Fruit fly (Drosophila melanogaster) whole organism, prepupa: ENCODE data around the gene Dlip2.

Source experiments
- Blimp-1 ChIP-seq: fragments of 200-800 bp; sonication (Bioruptor generic); optimal IDR thresholded peaks from 3 replicates; lab custom pipeline; 2017; ENCODE audit warnings: missing biosample characterization, missing genetic modification characterization, mild to moderate bottlenecking, moderate library complexity, missing genetic modification reagents
- CG10631 ChIP-seq: fragments of 200-800 bp; sonication (Bioruptor generic); optimal IDR thresholded peaks from 2 replicates; lab custom pipeline; 2016; ENCODE audit warnings: missing biosample characterization, missing genetic modification characterization
- CG10669 ChIP-seq: fragments of 200-800 bp; sonication (Bioruptor generic); optimal IDR thresholded peaks from 3 replicates; lab custom pipeline; 2018; ENCODE audit warnings: missing biosample characterization, mild to moderate bottlenecking, missing genetic modification characterization, moderate library complexity
- CG11762 ChIP-seq: fragments of 200-800 bp; sonication (Bioruptor generic); optimal IDR thresholded peaks from 3 replicates; lab custom pipeline; 2016; ENCODE audit warnings: missing biosample characterization, missing genetic modification characterization; ENCODE audit not compliant: insufficient read depth
- CG15336 ChIP-seq: fragments of 200-800 bp; sonication (Bioruptor generic); IDR thresholded peaks from 2 replicates; pipeline ENCODE4 v1.3.6; 2022; ENCODE audit warnings: missing biosample characterization, missing genetic modification characterization
- CG1621 ChIP-seq: fragments of 200-800 bp; sonication (Bioruptor generic); optimal IDR thresholded peaks from 3 replicates; lab custom pipeline; 2018; ENCODE audit warnings: missing biosample characterization, mild to moderate bottlenecking, missing genetic modification characterization
- CG16779 ChIP-seq: fragments of 200-800 bp; sonication (Bioruptor generic); optimal IDR thresholded peaks from 3 replicates; lab custom pipeline; 2017; ENCODE audit warnings: missing biosample characterization, mild to moderate bottlenecking, missing genetic modification characterization
- CG31627 ChIP-seq: fragments of 200-800 bp; sonication (Bioruptor generic); optimal IDR thresholded peaks from 3 replicates; lab custom pipeline; 2016; ENCODE audit warnings: missing biosample characterization, missing genetic modification characterization
- CG32006 ChIP-seq: fragments of 200-800 bp; sonication (Bioruptor generic); optimal IDR thresholded peaks from 3 replicates; lab custom pipeline; 2017; ENCODE audit warnings: missing biosample characterization, mild to moderate bottlenecking, missing genetic modification characterization
- CG34406 ChIP-seq: fragments of 200-800 bp; sonication (Bioruptor generic); optimal IDR thresholded peaks from 3 replicates; lab custom pipeline; 2016; ENCODE audit warnings: missing biosample characterization, missing genetic modification characterization
- CG4318 ChIP-seq: fragments of 200-800 bp; sonication (Bioruptor generic); optimal IDR thresholded peaks from 3 replicates; lab custom pipeline; 2017; ENCODE audit warnings: missing biosample characterization, mild to moderate bottlenecking, missing genetic modification characterization
- CG6276 ChIP-seq: fragments of 200-800 bp; sonication (Bioruptor generic); optimal IDR thresholded peaks from 2 replicates; lab custom pipeline; 2017; ENCODE audit warnings: missing biosample characterization, mild to moderate bottlenecking, missing genetic modification characterization
- CG6792 ChIP-seq: fragments of 200-800 bp; sonication (Bioruptor generic); optimal IDR thresholded peaks from 3 replicates; lab custom pipeline; 2016; ENCODE audit warnings: missing biosample characterization, missing genetic modification characterization
- CG6808 ChIP-seq: fragments of 200-800 bp; sonication (Bioruptor generic); optimal IDR thresholded peaks from 3 replicates; lab custom pipeline; 2017; ENCODE audit warnings: missing biosample characterization, missing genetic modification characterization, mild to moderate bottlenecking, moderate library complexity, missing genetic modification reagents
- CG6854 ChIP-seq: fragments of 200-800 bp; sonication (Bioruptor generic); optimal IDR thresholded peaks from 2 replicates; lab custom pipeline; 2017; ENCODE audit warnings: missing biosample characterization, mild to moderate bottlenecking, missing genetic modification characterization
- CG7368 ChIP-seq: fragments of 200-800 bp; sonication (Bioruptor generic); optimal IDR thresholded peaks from 3 replicates; lab custom pipeline; 2016; ENCODE audit warnings: missing biosample characterization, missing genetic modification characterization
- CG8319 ChIP-seq: fragments of 200-800 bp; sonication (Bioruptor generic); optimal IDR thresholded peaks from 3 replicates; lab custom pipeline; 2016; ENCODE audit warnings: missing biosample characterization, missing genetic modification characterization
- CG8632 ChIP-seq: fragments of 200-800 bp; sonication (Bioruptor generic); optimal IDR thresholded peaks from 3 replicates; lab custom pipeline; 2016; ENCODE audit warnings: missing biosample characterization, missing genetic modification characterization
- CG9139 ChIP-seq: fragments of 200-800 bp; sonication (Bioruptor generic); optimal IDR thresholded peaks from 3 replicates; lab custom pipeline; 2017; ENCODE audit warnings: missing biosample characterization, mild to moderate bottlenecking, missing genetic modification characterization
- Eip75B ChIP-seq: fragments of 200-800 bp; sonication (Bioruptor generic); optimal IDR thresholded peaks from 3 replicates; lab custom pipeline; 2016; ENCODE audit warnings: missing biosample characterization, missing genetic modification characterization
- Eip78C ChIP-seq: fragments of 200-800 bp; sonication (Bioruptor generic); peaks from one replicate; lab custom pipeline; 2016; ENCODE audit warnings: missing biosample characterization, missing genetic modification characterization
- Eip93F ChIP-seq: fragments of 200-800 bp; sonication (Bioruptor generic); optimal IDR thresholded peaks from 2 replicates; lab custom pipeline; 2016; ENCODE audit warnings: missing biosample characterization, mild to moderate bottlenecking, missing genetic modification characterization
- Ets96B ChIP-seq: fragments of 200-800 bp; optimal IDR thresholded peaks from 2 replicates; lab custom pipeline; 2019; ENCODE audit warnings: missing biosample characterization, mild to moderate bottlenecking, missing genetic modification characterization, moderate library complexity
- Gug ChIP-seq: fragments of 200-800 bp; sonication (Bioruptor generic); IDR thresholded peaks from 2 replicates; pipeline ENCODE4 v1.3.6; 2022; ENCODE audit warnings: missing biosample characterization, missing genetic modification characterization
- Hr38 ChIP-seq: sonication (Bioruptor generic); optimal IDR thresholded peaks from 2 replicates; lab custom pipeline; 2016; ENCODE audit warnings: missing biosample characterization, missing genetic modification characterization
- Hr4 ChIP-seq: fragments of 200-800 bp; sonication (Bioruptor generic); optimal IDR thresholded peaks from 3 replicates; lab custom pipeline; 2016; ENCODE audit warnings: missing biosample characterization, missing genetic modification characterization
- Lpt ChIP-seq: fragments of 200-800 bp; sonication (Bioruptor generic); optimal IDR thresholded peaks from 3 replicates; lab custom pipeline; 2016; ENCODE audit warnings: missing biosample characterization, missing genetic modification characterization
- Met ChIP-seq: fragments of 200-800 bp; sonication (Bioruptor generic); optimal IDR thresholded peaks from 3 replicates; lab custom pipeline; 2016; ENCODE audit warnings: missing biosample characterization, missing genetic modification characterization
- OdsH ChIP-seq: fragments of 200-800 bp; sonication (Bioruptor generic); optimal IDR thresholded peaks from 3 replicates; lab custom pipeline; 2016; ENCODE audit warnings: missing biosample characterization, missing genetic modification characterization
- Sox102F ChIP-seq: fragments of 200-800 bp; sonication (Bioruptor generic); optimal IDR thresholded peaks from 2 replicates; lab custom pipeline; 2016; ENCODE audit warnings: missing biosample characterization, mild to moderate bottlenecking, missing genetic modification characterization
- Sox14 ChIP-seq: fragments of 200-800 bp; sonication (Bioruptor generic); optimal IDR thresholded peaks from 3 replicates; lab custom pipeline; 2016; ENCODE audit warnings: missing biosample characterization, missing genetic modification characterization
- achi ChIP-seq: fragments of 200-800 bp; sonication (Bioruptor generic); optimal IDR thresholded peaks from 3 replicates; lab custom pipeline; 2016; ENCODE audit warnings: missing biosample characterization, missing genetic modification characterization
- cyc ChIP-seq: fragments of 200-800 bp; sonication (Bioruptor generic); optimal IDR thresholded peaks from 3 replicates; lab custom pipeline; 2016; ENCODE audit warnings: missing biosample characterization, missing genetic modification characterization
- dac ChIP-seq: fragments of 200-800 bp; sonication (Bioruptor generic); optimal IDR thresholded peaks from 2 replicates; lab custom pipeline; 2017; ENCODE audit warnings: missing biosample characterization, mild to moderate bottlenecking, missing genetic modification characterization
- eg ChIP-seq: fragments of 200-800 bp; sonication (Bioruptor generic); IDR thresholded peaks from 3 replicates; pipeline ENCODE4 v1.3.6; 2022; ENCODE audit warnings: missing biosample characterization, missing genetic modification characterization
- esn ChIP-seq: fragments of 200-800 bp; sonication (Bioruptor generic); optimal IDR thresholded peaks from 2 replicates; lab custom pipeline; 2016; ENCODE audit warnings: missing biosample characterization, mild to moderate bottlenecking, missing genetic modification characterization, moderate library complexity
- fd85E ChIP-seq: fragments of 200-800 bp; sonication (Bioruptor generic); optimal IDR thresholded peaks from 3 replicates; lab custom pipeline; 2016; ENCODE audit warnings: missing biosample characterization, missing genetic modification characterization
- fkh ChIP-seq: fragments of 200-800 bp; sonication (Bioruptor generic); optimal IDR thresholded peaks from 3 replicates; lab custom pipeline; 2017; ENCODE audit warnings: missing biosample characterization, mild to moderate bottlenecking, missing genetic modification characterization, moderate library complexity
- lz ChIP-seq: fragments of 200-800 bp; sonication (Bioruptor generic); optimal IDR thresholded peaks from 3 replicates; lab custom pipeline; 2016; ENCODE audit warnings: missing biosample characterization, missing genetic modification characterization
- net ChIP-seq: fragments of 200-800 bp; sonication (Bioruptor generic); optimal IDR thresholded peaks from 3 replicates; lab custom pipeline; 2016; ENCODE audit warnings: missing biosample characterization, missing genetic modification characterization
- salr ChIP-seq, 2 experiments: fragments of 200-800 bp; sonication (Bioruptor generic); optimal IDR thresholded peaks; 3 replicates each; lab custom pipeline; 2016 to 2018; ENCODE audit warnings: missing biosample characterization in 2 of 2, missing genetic modification characterization in 2 of 2, mild to moderate bottlenecking in 1 of 2
- svp ChIP-seq: fragments of 200-800 bp; sonication (Bioruptor generic); peaks from one replicate; lab custom pipeline; 2016; ENCODE audit warnings: missing biosample characterization, missing genetic modification characterization
- topi ChIP-seq: fragments of 200-800 bp; sonication (Bioruptor generic); optimal IDR thresholded peaks from 3 replicates; lab custom pipeline; 2016; ENCODE audit warnings: missing biosample characterization, missing genetic modification characterization
- vri ChIP-seq: fragments of 200-800 bp; sonication (Bioruptor generic); optimal IDR thresholded peaks from 3 replicates; lab custom pipeline; 2016; ENCODE audit warnings: missing biosample characterization, mild to moderate bottlenecking, missing genetic modification characterization

Gene Dlip2

dm6 chr3R:4654557-4655273 is 9.3 kb upstream of the Dlip2 start, which contains the start of gene spartin:
spartin (plus strand) TSS chr3R:4654800.
- TF ChIP-seq OdsH (GFP tag; lab: Kevin White, UChicago) (no peak), CG32006 (GFP tag; lab: Kevin White, UChicago) (no peak), lz (peak; percentile 34), cyc (GFP tag; lab: Kevin White, UChicago) (peak; percentile 4), esn (peak; percentile 53), net (GFP tag; lab: Kevin White, UChicago) (peak; percentile 43), Sox14 (GFP tag; lab: Kevin White, UChicago) (peak; percentile 62), achi (GFP tag; lab: Kevin White, UChicago) (peak; percentile 25), CG6854 (GFP tag; lab: Kevin White, UChicago) (no peak), Eip78C (peak; percentile 76), Met (GFP tag; lab: Kevin White, UChicago) (peak; percentile 47), Hr4 (GFP tag; lab: Kevin White, UChicago) (peak; percentile 54), Eip75B (peak; percentile 20), Blimp-1 (GFP tag; lab: Kevin White, UChicago) (peak; percentile 12), Eip93F (GFP tag; lab: Kevin White, UChicago) (peak; percentile 13), dac (GFP tag; lab: Kevin White, UChicago) (peak; percentile 6), CG31627 (GFP tag; lab: Kevin White, UChicago) (peak; percentile 47), CG6792 (peak; percentile 8), CG16779 (tag; lab: Kevin White, UChicago) (no peak), CG6808 (peak; percentile 19)

- TF ChIP-seq CG6808: no peak
- TF ChIP-seq esn: no peak
- TF ChIP-seq CG15336 (GFP tag; lab: Robert Waterston, UW): peak; percentile 10; the same call in 1 of the 2 replicates
- peak; percentile 20 for TF ChIP-seq CG1621 (tag; lab: Kevin White, UChicago)
- TF ChIP-seq vri (GFP tag; lab: Kevin White, UChicago): peak; percentile 73
Observed at dm6 chr3R:4649880-4650493, 4.5 kb upstream of the Dlip2 start.

dm6 chr3R:4649126-4649811 is 3.8 kb upstream of the Dlip2 start, which contains the start of gene Karybeta3:
Karybeta3 (plus strand) TSS chr3R:4649176.
- TF ChIP-seq Sox102F (GFP tag; lab: Kevin White, UChicago): peak; percentile 75
- peak; percentile 78 for TF ChIP-seq Met (GFP tag; lab: Kevin White, UChicago)
- TF ChIP-seq CG10669: no peak
- TF ChIP-seq CG9139: no peak
- no peak for TF ChIP-seq fkh
- peak; percentile 84 for TF ChIP-seq eg
- TF ChIP-seq salr (GFP tag; optimal IDR thresholded peaks at IDR 0.05; lab: Kevin White, UChicago): peak in 1 of 2 experiments; percentile 60
- peak; percentile 36 for TF ChIP-seq Ets96B (tag; lab: Kevin White, UChicago)
- peak; percentile 79 for TF ChIP-seq CG8319
- peak; percentile 36 for TF ChIP-seq Hr38 (GFP tag; lab: Kevin White, UChicago)
- TF ChIP-seq Eip75B: peak; percentile 76
- TF ChIP-seq topi (GFP tag; lab: Kevin White, UChicago): peak; percentile 79
- no peak for TF ChIP-seq fd85E (GFP tag; lab: Kevin White, UChicago)
- peak; percentile 64 for TF ChIP-seq CG6808
- TF ChIP-seq net (GFP tag; lab: Kevin White, UChicago): peak; percentile 81
- peak; percentile 74 for TF ChIP-seq CG8632 (GFP tag; lab: Kevin White, UChicago)
- TF ChIP-seq Gug: no peak; the same call in 1 of the 2 replicates
- peak; percentile 3 for TF ChIP-seq Lpt (GFP tag; lab: Kevin White, UChicago)
- peak; percentile 87 for TF ChIP-seq Sox14 (GFP tag; lab: Kevin White, UChicago)
- peak; percentile 75 for TF ChIP-seq CG34406 (GFP tag; lab: Kevin White, UChicago)
- peak; percentile 87 for TF ChIP-seq esn
- TF ChIP-seq CG11762: peak; percentile 67
- TF ChIP-seq svp (GFP tag; lab: Kevin White, UChicago): no peak
- TF ChIP-seq CG10631 (GFP tag; lab: Kevin White, UChicago): no peak
- no peak for TF ChIP-seq CG7368
- no peak for TF ChIP-seq CG6276 (GFP tag; lab: Kevin White, UChicago)
- no peak for TF ChIP-seq Blimp-1 (GFP tag; lab: Kevin White, UChicago)
- no peak for TF ChIP-seq CG4318 (GFP tag; lab: Kevin White, UChicago)
